Worm (Caenorhabditis elegans): ENCODE results near the gene pis-1.

- no peak for TF ChIP-seq dmd-4 (tag; optimal IDR thresholded peaks at IDR 0.05; ENCODE audit: borderline replicate concordance)
- no peak for TF ChIP-seq lin-11 (tag; optimal IDR thresholded peaks at IDR 0.05)
- no peak for TF ChIP-seq ceh-19 (GFP tag; optimal IDR thresholded peaks at IDR 0.05)
- no peak for TF ChIP-seq ceh-22 (tag; optimal IDR thresholded peaks at IDR 0.05)
- TF ChIP-seq madf-2 (tag; optimal IDR thresholded peaks at IDR 0.05): no peak
- no peak for TF ChIP-seq ahr-1 (tag; optimal IDR thresholded peaks at IDR 0.05)
- TF ChIP-seq ceh-30 (tag; optimal IDR thresholded peaks at IDR 0.05): no peak
Measured at ce11 chrIV:9777535-9777934, 18.9 kb downstream of the pis-1 start, which contains the start of gene sna-2.
